Worm (Caenorhabditis elegans): ENCODE data around the gene oac-46.
A peak's percentile ranks its signal among the peaks of the same experiment; 100 is the strongest.

oac-46 gene

DNA sequence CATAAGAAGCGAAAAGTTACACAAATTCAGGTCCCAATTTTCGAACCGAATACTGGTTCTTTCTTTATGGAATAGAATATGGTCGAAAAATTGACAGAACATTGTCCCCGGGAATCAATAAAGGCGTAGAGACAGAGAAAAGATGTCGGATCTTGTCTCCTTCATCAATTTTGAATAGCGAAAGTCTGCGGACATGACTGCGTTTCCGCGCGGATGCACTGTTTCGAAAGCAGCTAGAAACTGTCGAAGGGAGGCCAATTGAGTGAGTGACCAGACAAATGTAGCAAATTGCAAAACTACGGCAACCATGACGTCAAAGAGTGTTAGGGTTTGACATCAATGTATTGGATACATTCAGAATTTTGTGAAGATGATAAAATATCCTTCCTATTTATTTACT lies 4.6 kb upstream of the oac-46 start:
- TF ChIP-seq ZK546.5 (tag; optimal IDR thresholded peaks at IDR 0.05) (no peak), dmd-4 (tag; optimal IDR thresholded peaks at IDR 0.05) (no peak), ztf-11 (tag; optimal IDR thresholded peaks at IDR 0.05) (no peak), egl-27 (tag; optimal IDR thresholded peaks at IDR 0.05) (no peak), unc-39 (tag; optimal IDR thresholded peaks at IDR 0.05) (no peak), ceh-82 (tag; optimal IDR thresholded peaks at IDR 0.05) (no peak), lin-13 (GFP tag; optimal IDR thresholded peaks at IDR 0.05) (no peak), nhr-10 (tag; optimal IDR thresholded peaks at IDR 0.05) (no peak), ama-1 (optimal IDR thresholded peaks at IDR 0.05) (no peak)

DNA sequence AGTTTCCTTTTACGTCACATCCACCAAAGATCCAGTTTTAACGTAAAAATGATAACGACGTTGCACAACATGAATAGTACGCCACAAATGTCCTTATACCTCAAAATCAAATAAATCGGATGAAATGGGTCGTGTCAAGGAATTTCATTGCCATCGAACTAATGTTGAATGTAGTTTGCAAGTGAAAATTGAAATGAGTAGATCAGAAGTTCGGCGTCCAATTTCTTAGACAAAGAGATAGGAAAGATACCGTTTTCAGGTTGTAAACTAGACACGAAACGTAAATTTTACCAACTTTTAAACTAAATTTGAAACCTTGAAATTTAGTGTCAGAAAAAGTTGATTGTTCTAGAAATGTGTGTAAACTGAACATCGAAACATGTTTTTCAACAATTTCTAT lies 3.0 kb upstream of the oac-46 start:
- TF ChIP-seq nhr-11 (tag; optimal IDR thresholded peaks at IDR 0.05) (no peak), unc-62 (GFP tag; optimal IDR thresholded peaks at IDR 0.05) (no peak), ztf-1 (GFP tag; conservative IDR thresholded peaks at IDR 0.05) (no peak), nhr-25 (tag; optimal IDR thresholded peaks at IDR 0.05) (peak; percentile 33), sma-3 (GFP tag; optimal IDR thresholded peaks at IDR 0.05) (no peak), nhr-129 (tag; optimal IDR thresholded peaks at IDR 0.05) (no peak), elt-3 (tag; optimal IDR thresholded peaks at IDR 0.05) (no peak)

DNA sequence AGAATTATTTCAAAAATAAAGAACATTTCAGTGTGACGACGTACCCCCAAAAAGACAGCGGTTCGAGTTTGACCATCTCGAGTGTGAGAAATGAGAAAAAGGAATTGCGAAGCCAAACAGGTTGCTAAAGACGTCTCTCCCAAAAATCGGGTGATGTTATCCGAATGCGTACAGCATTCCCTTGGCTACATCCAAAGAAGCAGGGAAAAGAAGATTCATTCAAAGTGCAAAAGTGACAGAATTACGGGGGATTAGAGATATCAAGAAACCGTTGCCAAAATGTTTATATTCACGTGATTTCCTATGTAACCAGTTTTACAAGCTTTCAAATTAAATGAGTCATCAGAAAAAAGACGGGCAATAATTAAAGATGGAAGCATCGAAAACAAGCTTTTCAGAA lies 2.1 kb upstream of the oac-46 start:
- no peak for TF ChIP-seq blmp-1 (tag; optimal IDR thresholded peaks at IDR 0.05; ENCODE audit: insufficient read depth)
- no peak for TF ChIP-seq lin-11 (tag; optimal IDR thresholded peaks at IDR 0.05)
- TF ChIP-seq zag-1 (tag; optimal IDR thresholded peaks at IDR 0.05) = no peak
- peak; percentile 35 for TF ChIP-seq nhr-25 (tag; optimal IDR thresholded peaks at IDR 0.05)
- no peak for TF ChIP-seq egl-27 (tag; optimal IDR thresholded peaks at IDR 0.05)
- peak; percentile 25 for TF ChIP-seq sma-9 (GFP tag; optimal IDR thresholded peaks at IDR 0.05)
- TF ChIP-seq sma-9 (tag; optimal IDR thresholded peaks at IDR 0.05) = no peak
- TF ChIP-seq nhr-23 (tag; optimal IDR thresholded peaks at IDR 0.05) = no peak
- TF ChIP-seq fos-1 (tag; optimal IDR thresholded peaks at IDR 0.05) = peak; percentile 15
- TF ChIP-seq sem-4 (tag; optimal IDR thresholded peaks at IDR 0.05) = no peak
- peak; percentile 25 for TF ChIP-seq sma-3 (GFP tag; optimal IDR thresholded peaks at IDR 0.05)
- no peak for TF ChIP-seq nhr-11 (tag; optimal IDR thresholded peaks at IDR 0.05)
- no peak for TF ChIP-seq alr-1 (tag; optimal IDR thresholded peaks at IDR 0.05)
- TF ChIP-seq Y55F3AM.14 (GFP tag; optimal IDR thresholded peaks at IDR 0.05) = no peak
- TF ChIP-seq nhr-237 (tag; optimal IDR thresholded peaks at IDR 0.05) = no peak
- TF ChIP-seq dmd-4 (tag; optimal IDR thresholded peaks at IDR 0.05) = no peak
- TF ChIP-seq elt-3 (tag; optimal IDR thresholded peaks at IDR 0.05) = no peak
- TF ChIP-seq ceh-16 (tag; optimal IDR thresholded peaks at IDR 0.05) = no peak
- no peak for TF ChIP-seq nhr-10 (tag; optimal IDR thresholded peaks at IDR 0.05)
- TF ChIP-seq R02D3.7 (tag; optimal IDR thresholded peaks at IDR 0.05) = no peak
- TF ChIP-seq lin-13 (GFP tag; optimal IDR thresholded peaks at IDR 0.05) = no peak
- no peak for TF ChIP-seq mbf-1 (tag; optimal IDR thresholded peaks at IDR 0.05)
- TF ChIP-seq nhr-21 (tag; optimal IDR thresholded peaks at IDR 0.05) = peak; percentile 69
- no peak for TF ChIP-seq ztf-11 (tag; optimal IDR thresholded peaks at IDR 0.05)
- TF ChIP-seq mdl-1 (tag; optimal IDR thresholded peaks at IDR 0.05) = no peak
- TF ChIP-seq unc-62 (GFP tag; optimal IDR thresholded peaks at IDR 0.05) = no peak
- peak in 1 of 2 experiments; percentile 2 for TF ChIP-seq lsy-2 (tag; optimal IDR thresholded peaks at IDR 0.05)
- no peak for TF ChIP-seq skn-1 (tag; optimal IDR thresholded peaks at IDR 0.05)
- TF ChIP-seq ZK546.5 (tag; optimal IDR thresholded peaks at IDR 0.05) = no peak

DNA sequence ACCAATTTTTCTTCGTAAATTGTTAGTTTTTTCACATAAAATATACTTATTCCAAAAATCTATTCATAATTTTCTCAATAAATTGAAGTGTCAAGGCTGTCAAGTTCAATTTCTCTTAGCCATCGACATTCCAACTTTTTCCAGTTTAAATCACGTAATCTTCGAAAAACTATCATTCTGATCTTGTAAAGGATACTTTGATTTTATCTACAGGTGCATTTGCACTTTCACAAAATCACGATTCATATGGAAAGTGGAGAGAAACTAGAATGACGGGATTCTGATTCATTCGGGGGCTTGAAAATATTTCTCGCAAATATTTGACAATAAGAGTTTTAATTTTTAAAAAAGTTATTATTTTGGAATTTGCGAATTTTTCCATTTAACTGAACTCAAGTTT lies 1.3 kb upstream of the oac-46 start:
- TF ChIP-seq sma-3 (GFP tag; optimal IDR thresholded peaks at IDR 0.05) (no peak), ztf-11 (tag; optimal IDR thresholded peaks at IDR 0.05) (no peak), unc-62 (GFP tag; optimal IDR thresholded peaks at IDR 0.05) (no peak)

DNA sequence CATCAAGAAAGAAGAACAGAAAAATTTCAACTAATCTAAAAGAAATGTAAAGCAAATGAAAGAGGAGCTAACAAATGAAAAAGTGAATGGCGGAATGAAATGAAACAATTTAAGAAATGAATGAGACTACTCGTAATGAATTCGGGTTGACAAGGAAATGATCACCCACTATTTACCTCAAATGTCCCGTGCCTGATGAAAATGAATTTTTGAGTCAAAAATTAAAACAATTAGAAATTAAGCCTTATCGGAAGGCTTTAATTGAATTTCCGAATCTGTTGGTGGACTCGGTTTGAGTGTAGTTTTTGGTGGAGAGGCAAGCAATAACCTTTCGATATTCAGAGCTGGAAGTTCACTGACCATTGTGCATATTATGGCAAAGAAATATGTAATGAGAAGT lies 2.9 kb downstream of the oac-46 start:
- no peak for TF ChIP-seq mab-5 (tag; optimal IDR thresholded peaks at IDR 0.05)
- no peak for TF ChIP-seq R02D3.7 (tag; optimal IDR thresholded peaks at IDR 0.05)
- TF ChIP-seq C34F6.9 (tag; optimal IDR thresholded peaks at IDR 0.05) = no peak
- TF ChIP-seq lin-39 (tag; optimal IDR thresholded peaks at IDR 0.05) = no peak
- TF ChIP-seq ztf-1 (GFP tag; conservative IDR thresholded peaks at IDR 0.05) = no peak
- no peak for TF ChIP-seq nhr-129 (tag; optimal IDR thresholded peaks at IDR 0.05)
- no peak for TF ChIP-seq nhr-11 (tag; optimal IDR thresholded peaks at IDR 0.05)
- no peak for TF ChIP-seq lsy-2 (tag; optimal IDR thresholded peaks at IDR 0.05)
- no peak for TF ChIP-seq elt-3 (tag; optimal IDR thresholded peaks at IDR 0.05)

Data from whole organism, L2 larva.